Worm (Caenorhabditis elegans): ENCODE measurements around the gene col-98.

- TF ChIP-seq aly-1 (tag; optimal IDR thresholded peaks at IDR 0.05) (no peak), hmg-4 (GFP tag; optimal IDR thresholded peaks at IDR 0.05) (no peak), ama-1 (optimal IDR thresholded peaks at IDR 0.05) (no peak), pes-1 (GFP tag; IDR thresholded peaks at IDR 0.05) (no peak), tbx-11 (GFP tag; IDR thresholded peaks at IDR 0.05) (no peak), tbx-37 (GFP tag; conservative IDR thresholded peaks at IDR 0.05) (no peak)
These were observed 36.5 kb downstream of the col-98 start, which contains the start of gene F54F12.1 for ce11 chrIII:13055342-13055741.
